Fruit fly (Drosophila melanogaster): ENCODE measurements around the gene CG12268.
A peak's percentile ranks its signal among the peaks of the same experiment; 100 is the strongest.

CG12268 gene

dm6 chr3R:23920874-23921539, 27.2 kb downstream of the CG12268 start (continued):
- TF ChIP-seq dmrt99B (tag; optimal IDR thresholded peaks at IDR 0.05) (no peak), dysf (GFP tag; IDR thresholded peaks at IDR 0.05) (peak; percentile 75), bcd (GFP tag; optimal IDR thresholded peaks at IDR 0.05) (peak; percentile 36), gce (GFP tag; IDR thresholded peaks at IDR 0.05) (no peak), pfk (GFP tag; optimal IDR thresholded peaks at IDR 0.05) (no peak), gt (GFP tag; IDR thresholded peaks at IDR 0.05) (no peak), gcm2 (GFP tag; optimal IDR thresholded peaks at IDR 0.05) (no peak), Poxn (GFP tag; IDR thresholded peaks at IDR 0.05) (0 out of 2 replicates have a peak, but pooled peaks have one; percentile 28), CG17359 (tag; optimal IDR thresholded peaks at IDR 0.05) (peak; percentile 40), CG8924 (tag; optimal IDR thresholded peaks at IDR 0.05) (no peak), CrebB (tag; optimal IDR thresholded peaks at IDR 0.05) (peak; percentile 82), ara (GFP tag; IDR thresholded peaks at IDR 0.05) (peak; percentile 72), trh (GFP tag; optimal IDR thresholded peaks at IDR 0.05) (no peak), caup (GFP tag; optimal IDR thresholded peaks at IDR 0.05; ENCODE audit: severe bottlenecking) (peak; percentile 76), tup (GFP tag; optimal IDR thresholded peaks at IDR 0.05) (no peak), zen2 (GFP tag; IDR thresholded peaks at IDR 0.05; ENCODE audit: partially characterized antibody) (no peak), pb (GFP tag; optimal IDR thresholded peaks at IDR 0.05) (peak; percentile 77), Oaz (GFP tag; IDR thresholded peaks at IDR 0.05) (no peak), Hr51 (GFP tag; optimal IDR thresholded peaks at IDR 0.05) (peak; percentile 17 to 59), CG11247 (GFP tag; IDR thresholded peaks at IDR 0.05) (peak; percentile 66), Nf-YA (GFP tag; IDR thresholded peaks at IDR 0.05) (no peak), CG9876 (GFP tag; optimal IDR thresholded peaks at IDR 0.05) (peak; percentile 24), kah (GFP tag; optimal IDR thresholded peaks at IDR 0.05) (no peak), CG1792 (GFP tag; optimal IDR thresholded peaks at IDR 0.05) (peak; percentile 40), CG3726 (GFP tag; IDR thresholded peaks at IDR 0.05) (no peak), CG9437 (GFP tag; optimal IDR thresholded peaks at IDR 0.05) (no peak), wdn (GFP tag; IDR thresholded peaks at IDR 0.05) (peak; percentile 73), nerfin-2 (GFP tag; IDR thresholded peaks at IDR 0.05; ENCODE audit: partially characterized antibody) (no peak), CG6813 (GFP tag; optimal IDR thresholded peaks at IDR 0.05) (no peak), Atf-2 (GFP tag; optimal IDR thresholded peaks at IDR 0.05) (no peak), chinmo (GFP tag; IDR thresholded peaks at IDR 0.05; ENCODE audit: partially characterized antibody) (peak; percentile 88; the same call in 3 of the 4 replicates), chn (GFP tag; optimal IDR thresholded peaks at IDR 0.05) (peak; percentile 34), CG13894 (tag; optimal IDR thresholded peaks at IDR 0.05) (peak; percentile 92), hth (optimal IDR thresholded peaks at IDR 0.05) (no peak), CG18262 (tag; optimal IDR thresholded peaks at IDR 0.05) (no peak), CG10654 (GFP tag; optimal IDR thresholded peaks at IDR 0.05) (no peak), aop (GFP tag; IDR thresholded peaks at IDR 0.05) (no peak), CG2199 (GFP tag; IDR thresholded peaks at IDR 0.05) (no peak), CG3838 (GFP tag; optimal IDR thresholded peaks at IDR 0.05) (no peak), CG32767 (GFP tag; IDR thresholded peaks at IDR 0.05) (0 out of 2 replicates have a peak, but pooled peaks have one; percentile 11), Ssrp (tag; optimal IDR thresholded peaks at IDR 0.05) (no peak), Deaf1 (tag; optimal IDR thresholded peaks at IDR 0.05) (no peak), CG3407 (GFP tag; optimal IDR thresholded peaks at IDR 0.05) (no peak)

All from whole organism, embryonic.